Worm (Caenorhabditis elegans) whole organism, mixed stage, embryonic: ENCODE measurements around the gene C38C3.6.

Experiments used
- unc-120 ChIP-seq: sonication (generic microtip); optimal IDR thresholded peaks from 2 replicates; lab custom pipeline; 2017; ENCODE audit warnings: missing genetic modification characterization, missing compliant biosample characterization; ENCODE audit not compliant: poor library complexity, severe bottlenecking
- zip-8 ChIP-seq: fragments of 150-350 bp; optimal IDR thresholded peaks from 2 replicates; lab custom pipeline; 2014; ENCODE audit warnings: missing biosample characterization, missing genetic modification characterization

DNA sequence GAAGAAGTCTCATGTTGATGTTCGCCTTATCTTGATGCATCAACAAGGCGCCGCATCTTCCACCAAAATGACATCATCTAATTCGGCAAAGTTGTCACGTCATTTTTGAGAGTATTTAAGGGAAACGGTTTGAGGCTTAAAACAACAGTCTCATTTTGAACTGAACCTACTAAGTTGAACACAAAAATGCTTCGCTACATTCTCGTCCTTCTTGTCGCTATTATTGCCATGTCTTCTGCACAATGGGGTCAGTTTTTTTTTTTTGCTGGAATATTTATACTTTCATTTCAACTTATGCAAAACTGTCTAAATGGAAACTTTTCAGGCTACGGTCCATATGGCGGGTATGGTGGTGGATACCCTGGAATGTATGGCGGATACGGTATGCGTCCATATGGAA lies 44.3 kb downstream of the C38C3.6 start, which contains the start of gene cnc-4:
- TF ChIP-seq unc-120 (tag; lab: Kevin White, UChicago) (no peak), zip-8 (tag; lab: Kevin White, UChicago) (no peak)
